Worm (Caenorhabditis elegans) whole organism, L3 larva: Measurements from ENCODE around the gene C04F6.7.

ENCODE experiments used
- ZK546.5 ChIP-seq: sonication (generic microtip); optimal IDR thresholded peaks from 2 replicates; lab custom pipeline; 2017; ENCODE audit warnings: missing biosample characterization, missing genetic modification characterization
- ama-1 ChIP-seq: fragments of 150-350 bp; optimal IDR thresholded peaks from 2 replicates; lab custom pipeline; 2018
- ceh-16 ChIP-seq: sonication (generic microtip); optimal IDR thresholded peaks from 2 replicates; lab custom pipeline; 2017; ENCODE audit warnings: missing biosample characterization, missing genetic modification characterization
- ceh-28 ChIP-seq: fragments of 150-350 bp; optimal IDR thresholded peaks from 2 replicates; lab custom pipeline; 2014; ENCODE audit warnings: missing biosample characterization, missing genetic modification reagents, missing genetic modification characterization
- ceh-82 ChIP-seq: fragments of 150-350 bp; optimal IDR thresholded peaks from 2 replicates; lab custom pipeline; 2014; ENCODE audit warnings: missing biosample characterization, missing genetic modification characterization
- ceh-9 ChIP-seq: sonication (generic microtip); optimal IDR thresholded peaks from 2 replicates; lab custom pipeline; 2018; ENCODE audit warnings: missing biosample characterization, missing genetic modification characterization
- daf-12 ChIP-seq: fragments of 150-350 bp; optimal IDR thresholded peaks from 2 replicates; lab custom pipeline; 2014; ENCODE audit warnings: missing biosample characterization, missing genetic modification reagents, missing genetic modification characterization
- egl-27 ChIP-seq: sonication (generic microtip); optimal IDR thresholded peaks from 4 replicates; lab custom pipeline; 2017; ENCODE audit warnings: missing biosample characterization, missing genetic modification reagents, missing genetic modification characterization
- elt-1 ChIP-seq: fragments of 150-350 bp; optimal IDR thresholded peaks from 2 replicates; lab custom pipeline; 2014; ENCODE audit warnings: missing biosample characterization, missing genetic modification characterization
- elt-2 ChIP-seq: sonication (generic microtip); optimal IDR thresholded peaks from 2 replicates; lab custom pipeline; 2016; ENCODE audit warnings: missing genetic modification reagents, mild to moderate bottlenecking, missing genetic modification characterization, missing compliant biosample characterization
- elt-3 ChIP-seq, 3 experiments: fragments of 150-350 bp in 1 of 3; sonication (generic microtip) in 2 of 3; optimal IDR thresholded peaks; 2 replicates in 2 of 3; 4 replicates in 1 of 3; lab custom pipeline; 2014 to 2017; ENCODE audit warnings: missing biosample characterization in 3 of 3, missing genetic modification characterization in 3 of 3
- eor-1 ChIP-seq, 2 experiments: fragments of 150-350 bp; optimal IDR thresholded peaks; 2 replicates each; lab custom pipeline; 2014 to 2018; ENCODE audit warnings: missing biosample characterization in 2 of 2, missing genetic modification characterization in 2 of 2
- fkh-10 ChIP-seq: sonication (generic microtip); optimal IDR thresholded peaks from 2 replicates; lab custom pipeline; 2017; ENCODE audit warnings: missing biosample characterization, missing genetic modification reagents, missing genetic modification characterization
- fkh-2 ChIP-seq: fragments of 150-350 bp; optimal IDR thresholded peaks from 2 replicates; lab custom pipeline; 2014; ENCODE audit warnings: missing biosample characterization, missing genetic modification reagents, missing genetic modification characterization
- fos-1 ChIP-seq: fragments of 150-350 bp; optimal IDR thresholded peaks from 2 replicates; lab custom pipeline; 2014; ENCODE audit warnings: missing biosample characterization, missing genetic modification characterization
- hmg-11 ChIP-seq: sonication (generic microtip); optimal IDR thresholded peaks from 2 replicates; lab custom pipeline; 2016; ENCODE audit warnings: missing genetic modification characterization, missing compliant biosample characterization
- lin-15B ChIP-seq: fragments of 150-350 bp; optimal IDR thresholded peaks from 2 replicates; lab custom pipeline; 2014; ENCODE audit warnings: missing biosample characterization, missing genetic modification characterization
- lin-39 ChIP-seq: fragments of 150-350 bp; optimal IDR thresholded peaks from 2 replicates; lab custom pipeline; 2018; ENCODE audit warnings: missing biosample characterization, missing genetic modification reagents, missing genetic modification characterization
- mdl-1 ChIP-seq: fragments of 150-350 bp; optimal IDR thresholded peaks from 2 replicates; lab custom pipeline; 2014; ENCODE audit warnings: missing biosample characterization, missing genetic modification characterization
- mml-1 ChIP-seq: fragments of 150-350 bp; sonication (generic microtip); optimal IDR thresholded peaks from 3 replicates; lab custom pipeline; 2014; ENCODE audit warnings: missing biosample characterization, missing genetic modification characterization
- nfya-1 ChIP-seq: sonication (generic microtip); optimal IDR thresholded peaks from 2 replicates; lab custom pipeline; 2017; ENCODE audit warnings: missing genetic modification characterization, mild to moderate bottlenecking, missing compliant biosample characterization, antibody characterized with exemption, moderate library complexity; ENCODE audit not compliant: insufficient read depth
- nhr-11 ChIP-seq: fragments of 150-350 bp; optimal IDR thresholded peaks from 2 replicates; lab custom pipeline; 2014; ENCODE audit warnings: missing biosample characterization, missing genetic modification characterization
- nhr-12 ChIP-seq: fragments of 150-350 bp; optimal IDR thresholded peaks from 2 replicates; lab custom pipeline; 2014; ENCODE audit warnings: missing biosample characterization, missing genetic modification characterization
- nhr-23 ChIP-seq: fragments of 150-350 bp; optimal IDR thresholded peaks from 2 replicates; lab custom pipeline; 2014; ENCODE audit warnings: missing biosample characterization, missing genetic modification reagents, missing genetic modification characterization
- nhr-237 ChIP-seq: fragments of 150-350 bp; optimal IDR thresholded peaks from 2 replicates; lab custom pipeline; 2014; ENCODE audit warnings: missing biosample characterization, missing genetic modification characterization
- nhr-25 ChIP-seq: sonication (generic microtip); optimal IDR thresholded peaks from 2 replicates; lab custom pipeline; 2017; ENCODE audit warnings: missing biosample characterization, missing genetic modification characterization
- nhr-28 ChIP-seq: fragments of 150-350 bp; optimal IDR thresholded peaks from 2 replicates; lab custom pipeline; 2014; ENCODE audit warnings: missing biosample characterization, missing genetic modification characterization
- nhr-43 ChIP-seq: sonication (generic microtip); optimal IDR thresholded peaks from 2 replicates; lab custom pipeline; 2016; ENCODE audit warnings: mild to moderate bottlenecking, missing genetic modification characterization, missing compliant biosample characterization; ENCODE audit not compliant: poor library complexity, severe bottlenecking
- nhr-67 ChIP-seq: fragments of 150-350 bp; optimal IDR thresholded peaks from 2 replicates; lab custom pipeline; 2014; ENCODE audit warnings: missing biosample characterization, missing genetic modification characterization
- nhr-77 ChIP-seq: fragments of 150-350 bp; optimal IDR thresholded peaks from 2 replicates; lab custom pipeline; 2014; ENCODE audit warnings: missing biosample characterization, missing genetic modification characterization
- pha-4 ChIP-seq: fragments of 150-350 bp; optimal IDR thresholded peaks from 2 replicates; lab custom pipeline; 2014; ENCODE audit warnings: missing biosample characterization, missing genetic modification reagents, missing genetic modification characterization
- skn-1 ChIP-seq: fragments of 150-350 bp; optimal IDR thresholded peaks from 2 replicates; lab custom pipeline; 2014; ENCODE audit warnings: missing biosample characterization, missing genetic modification characterization
- snpc-4 ChIP-seq: fragments of 150-350 bp; optimal IDR thresholded peaks from 2 replicates; lab custom pipeline; 2014; ENCODE audit warnings: missing biosample characterization, missing genetic modification characterization
- tbx-2 ChIP-seq: sonication (generic microtip); optimal IDR thresholded peaks from 2 replicates; lab custom pipeline; 2016; ENCODE audit warnings: mild to moderate bottlenecking, missing genetic modification characterization, missing compliant biosample characterization
- unc-39 ChIP-seq: sonication (generic microtip); optimal IDR thresholded peaks from 4 replicates; lab custom pipeline; 2017; ENCODE audit warnings: missing biosample characterization, missing genetic modification characterization
- unc-62 ChIP-seq: fragments of 150-350 bp; sonication (generic microtip); optimal IDR thresholded peaks from 4 replicates; lab custom pipeline; 2014; ENCODE audit warnings: missing biosample characterization, missing genetic modification reagents, missing genetic modification characterization
- zag-1 ChIP-seq: fragments of 150-350 bp; optimal IDR thresholded peaks from 2 replicates; lab custom pipeline; 2014; ENCODE audit warnings: missing biosample characterization, missing genetic modification characterization
- ztf-11 ChIP-seq: fragments of 150-350 bp; optimal IDR thresholded peaks from 2 replicates; lab custom pipeline; 2014; ENCODE audit warnings: missing biosample characterization, missing genetic modification characterization
- ztf-4 ChIP-seq: fragments of 150-350 bp; optimal IDR thresholded peaks from 2 replicates; lab custom pipeline; 2014; ENCODE audit warnings: missing biosample characterization, missing genetic modification characterization

C04F6.7 gene

ce11 chrX:3396735-3397134 lies 22.2 kb downstream of the C04F6.7 start:
- TF ChIP-seq elt-1 (tag; lab: Kevin White, UChicago) (peak; percentile 75), unc-62 (GFP tag; lab: Kevin White, UChicago) (no peak), mml-1 (tag; lab: Kevin White, UChicago) (no peak), ceh-28 (no peak), ztf-4 (tag; lab: Kevin White, UChicago) (no peak), ama-1 (no peak)
- TF ChIP-seq, all 47 proteins: peak for 1

ce11 chrX:3393562-3393961 lies 25.4 kb downstream of the C04F6.7 start, which contains the start of gene slcf-2:
TSS of gene slcf-2 (plus strand) at chrX:3393862.
- no peak for TF ChIP-seq nhr-25 (tag; lab: Kevin White, UChicago)
- no peak for TF ChIP-seq tbx-2
- no peak for TF ChIP-seq daf-12 (tag; lab: Kevin White, UChicago)
- TF ChIP-seq eor-1 (tag; optimal IDR thresholded peaks at IDR 0.05; lab: Kevin White, UChicago), result no peak
- TF ChIP-seq fkh-2 (tag; lab: Kevin White, UChicago), result no peak
- no peak for TF ChIP-seq skn-1 (tag; lab: Kevin White, UChicago)
- no peak for TF ChIP-seq lin-15B (tag; lab: Kevin White, UChicago)
- no peak for TF ChIP-seq elt-3 (tag; optimal IDR thresholded peaks at IDR 0.05; lab: Kevin White, UChicago)
- TF ChIP-seq egl-27, result no peak
- no peak for TF ChIP-seq fos-1 (tag; lab: Kevin White, UChicago)
- TF ChIP-seq nfya-1 (tag; lab: Kevin White, UChicago), result no peak
- no peak for TF ChIP-seq ama-1
- no peak for TF ChIP-seq mdl-1 (tag; lab: Kevin White, UChicago)
- no peak for TF ChIP-seq nhr-28 (tag; lab: Kevin White, UChicago)
- no peak for TF ChIP-seq hmg-11 (tag; lab: Kevin White, UChicago)
- TF ChIP-seq elt-2 (tag; lab: Kevin White, UChicago), result no peak
- TF ChIP-seq, all 47 proteins: peak for 0

ce11 chrX:3385362-3385761 lies 33.6 kb downstream of the C04F6.7 start, which contains the start of gene acp-1:
TSS of gene acp-1 (minus strand) at chrX:3385462.
- no peak for TF ChIP-seq nhr-25 (tag; lab: Kevin White, UChicago)
- no peak for TF ChIP-seq fos-1 (tag; lab: Kevin White, UChicago)
- no peak for TF ChIP-seq lin-15B (tag; lab: Kevin White, UChicago)
- TF ChIP-seq ztf-11, result no peak
- no peak for TF ChIP-seq tbx-2
- TF ChIP-seq, all 47 proteins: peak for 0

ce11 chrX:3380167-3380566 lies 38.8 kb downstream of the C04F6.7 start, which contains the start of gene ZK563.7:
TSS of gene ZK563.7 (plus strand) at chrX:3380467.
- TF ChIP-seq tbx-2 (no peak), ceh-82 (tag; lab: Kevin White, UChicago) (no peak), ceh-16 (tag; lab: Kevin White, UChicago) (no peak), nfya-1 (tag; lab: Kevin White, UChicago) (no peak), nhr-237 (no peak), snpc-4 (tag; lab: Kevin White, UChicago) (no peak), ZK546.5 (tag; lab: Kevin White, UChicago) (no peak), eor-1 (tag; optimal IDR thresholded peaks at IDR 0.05; lab: Kevin White, UChicago) (no peak), unc-62 (GFP tag; lab: Kevin White, UChicago) (no peak), nhr-12 (tag; lab: Kevin White, UChicago) (no peak), egl-27 (no peak), nhr-11 (tag; lab: Kevin White, UChicago) (no peak), pha-4 (tag; lab: Kevin White, UChicago) (no peak), nhr-77 (tag; lab: Kevin White, UChicago) (no peak)

ce11 chrX:3379114-3379513 lies 39.9 kb downstream of the C04F6.7 start, which contains the start of gene sorf-1:
TSS of gene sorf-1 (minus strand) at chrX:3379248.
- no peak for TF ChIP-seq elt-3 (tag; optimal IDR thresholded peaks at IDR 0.05; lab: Kevin White, UChicago)
- TF ChIP-seq tbx-2, result no peak
- TF ChIP-seq unc-62 (GFP tag; lab: Kevin White, UChicago), result no peak
- TF ChIP-seq nhr-237, result no peak
- peak; percentile 1 for TF ChIP-seq lin-15B (tag; lab: Kevin White, UChicago)
- no peak for TF ChIP-seq nhr-12 (tag; lab: Kevin White, UChicago)
- TF ChIP-seq zag-1 (tag; lab: Kevin White, UChicago), result no peak
- TF ChIP-seq fos-1 (tag; lab: Kevin White, UChicago), result no peak
- TF ChIP-seq lin-39 (tag; lab: Kevin White, UChicago), result peak; percentile 23
- no peak for TF ChIP-seq mdl-1 (tag; lab: Kevin White, UChicago)
- TF ChIP-seq nhr-43 (tag; lab: Kevin White, UChicago), result peak; percentile 18
- TF ChIP-seq eor-1 (tag; optimal IDR thresholded peaks at IDR 0.05; lab: Kevin White, UChicago), result no peak
- no peak for TF ChIP-seq nhr-67 (tag; lab: Kevin White, UChicago)
- TF ChIP-seq elt-2 (tag; lab: Kevin White, UChicago), result peak; percentile 9
- peak; percentile 59 for TF ChIP-seq hmg-11 (tag; lab: Kevin White, UChicago)
- peak; percentile 11 for TF ChIP-seq nhr-23
- TF ChIP-seq ceh-9 (tag; lab: Kevin White, UChicago), result no peak
- TF ChIP-seq ZK546.5 (tag; lab: Kevin White, UChicago), result no peak
- TF ChIP-seq fkh-10 (GFP tag; lab: Kevin White, UChicago), result no peak
- no peak for TF ChIP-seq unc-39 (tag; lab: Kevin White, UChicago)
- TF ChIP-seq nhr-25 (tag; lab: Kevin White, UChicago), result peak; percentile 11
- peak; percentile 19 for TF ChIP-seq pha-4 (tag; lab: Kevin White, UChicago)
- peak; percentile 22 for TF ChIP-seq nfya-1 (tag; lab: Kevin White, UChicago)
